Worm (Caenorhabditis elegans): Measurements from ENCODE around the gene C15B12.3.

DNA sequence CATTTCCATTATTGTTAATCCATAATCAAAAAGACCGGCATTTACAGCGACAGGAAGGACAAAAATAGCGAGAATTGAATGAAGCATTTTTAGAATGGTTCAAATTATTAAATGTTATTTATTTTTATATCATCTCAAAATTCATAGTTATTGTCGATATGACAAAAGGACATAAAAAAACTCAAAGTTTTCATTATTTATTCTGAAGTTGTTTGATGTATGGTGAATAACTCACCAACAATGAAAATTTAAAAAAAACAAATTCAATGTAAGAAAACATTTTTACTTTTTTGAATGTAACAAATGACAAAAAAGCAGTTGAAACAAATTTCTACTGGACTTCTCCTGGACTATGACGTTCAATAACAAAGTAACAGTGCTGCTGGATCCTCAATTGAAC lies 26.9 kb downstream of the C15B12.3 start, which contains the start of gene K10C2.14:
- TF ChIP-seq ceh-27 (GFP tag; optimal IDR thresholded peaks at IDR 0.05) (no peak), ceh-40 (GFP tag; IDR thresholded peaks at IDR 0.05) (no peak), mel-28 (tag; optimal IDR thresholded peaks at IDR 0.05; ENCODE audit: borderline replicate concordance) (no peak), madf-3 (GFP tag; IDR thresholded peaks at IDR 0.05) (no peak), lir-1 (GFP tag; conservative IDR thresholded peaks at IDR 0.05) (no peak), lin-35 (GFP tag; optimal IDR thresholded peaks at IDR 0.05) (no peak), cebp-2 (GFP tag; IDR thresholded peaks at IDR 0.05) (no peak)

All from whole organism, young adult.